Worm (Caenorhabditis elegans) whole organism, L4 larva: ENCODE data around the gene mix-1.

Experiments used
- F10B5.3 ChIP-seq: sonication (generic microtip); optimal IDR thresholded peaks from 2 replicates; lab custom pipeline; 2016; ENCODE audit warnings: mild to moderate bottlenecking, missing genetic modification characterization, missing compliant biosample characterization
- F37D6.2 ChIP-seq: sonication (generic microtip); optimal IDR thresholded peaks from 2 replicates; lab custom pipeline; 2016; ENCODE audit warnings: mild to moderate bottlenecking, missing genetic modification characterization, missing compliant biosample characterization
- F44E2.7 ChIP-seq: fragments of 200-800 bp; sonication (Bioruptor generic); IDR thresholded peaks from 2 replicates; pipeline ENCODE4 v2.1.2; 2022; ENCODE audit warnings: missing genetic modification characterization, missing compliant biosample characterization
- R02D3.7 ChIP-seq: fragments of 150-350 bp; sonication (generic microtip); optimal IDR thresholded peaks from 3 replicates; lab custom pipeline; 2014; ENCODE audit warnings: missing biosample characterization, missing genetic modification characterization
- Y48G9A.11 ChIP-seq: fragments of 200-800 bp; sonication (Bioruptor generic); IDR thresholded peaks from 2 replicates; pipeline ENCODE4 v1.3.6; 2022; ENCODE audit warnings: missing genetic modification reagents, missing genetic modification characterization, missing compliant biosample characterization
- Y75B8A.6 ChIP-seq: fragments of 200-800 bp; sonication (Bioruptor generic); IDR thresholded peaks from 2 replicates; pipeline ENCODE4 v1.3.6; 2022; ENCODE audit warnings: missing genetic modification reagents, missing genetic modification characterization, missing compliant biosample characterization
- ZK337.2 ChIP-seq: fragments of 200-800 bp; sonication (Bioruptor generic); IDR thresholded peaks from 2 replicates; pipeline ENCODE4 v1.3.6; 2022; ENCODE audit warnings: missing genetic modification reagents, missing genetic modification characterization, missing compliant biosample characterization
- aha-1 ChIP-seq: fragments of 150-350 bp; peaks from one replicate; lab custom pipeline; 2014; ENCODE audit warnings: missing biosample characterization, missing genetic modification characterization
- aly-2 ChIP-seq: sonication (generic microtip); optimal IDR thresholded peaks from 2 replicates; lab custom pipeline; 2018; ENCODE audit warnings: missing biosample characterization, missing genetic modification characterization
- ama-1 ChIP-seq: fragments of 150-350 bp; optimal IDR thresholded peaks from 2 replicates; lab custom pipeline; 2014; ENCODE audit warnings: inconsistent platforms, mixed read lengths
- arid-1 ChIP-seq: fragments of 200-800 bp; sonication (Bioruptor generic); conservative IDR thresholded peaks from 2 replicates; pipeline ENCODE4 v1.3.6; 2022; ENCODE audit warnings: missing genetic modification reagents, missing genetic modification characterization, missing compliant biosample characterization
- attf-4 ChIP-seq: sonication (generic microtip); optimal IDR thresholded peaks from 3 replicates; lab custom pipeline; 2017; ENCODE audit warnings: missing biosample characterization, missing genetic modification characterization
- ceh-20 ChIP-seq: fragments of 200-800 bp; sonication (Bioruptor generic); IDR thresholded peaks from 2 replicates; pipeline ENCODE4 v1.3.6; 2022; ENCODE audit warnings: missing genetic modification reagents, missing genetic modification characterization, missing compliant biosample characterization
- ceh-44 ChIP-seq: fragments of 200-800 bp; sonication (Bioruptor generic); IDR thresholded peaks from 2 replicates; pipeline ENCODE4 v1.3.6; 2022; ENCODE audit warnings: missing genetic modification reagents, missing genetic modification characterization, missing compliant biosample characterization
- ceh-62 ChIP-seq: sonication (generic microtip); optimal IDR thresholded peaks from 2 replicates; lab custom pipeline; 2017; ENCODE audit warnings: missing biosample characterization, missing genetic modification characterization
- ceh-82 ChIP-seq: sonication (generic microtip); optimal IDR thresholded peaks from 2 replicates; lab custom pipeline; 2017; ENCODE audit warnings: missing biosample characterization, missing genetic modification characterization
- ces-1 ChIP-seq: fragments of 150-350 bp; sonication (generic microtip); optimal IDR thresholded peaks from 4 replicates; lab custom pipeline; 2014; ENCODE audit warnings: missing biosample characterization, missing genetic modification reagents, missing genetic modification characterization
- cey-2 ChIP-seq: sonication (generic microtip); optimal IDR thresholded peaks from 3 replicates; lab custom pipeline; 2017; ENCODE audit warnings: missing genetic modification characterization, mild to moderate bottlenecking, missing compliant biosample characterization, antibody characterized with exemption, borderline replicate concordance; ENCODE audit not compliant: insufficient read depth
- daf-16 ChIP-seq, 3 experiments: sonication (generic microtip); optimal IDR thresholded peaks; 2 replicates each; lab custom pipeline; 2016 to 2017; ENCODE audit warnings: missing genetic modification characterization in 3 of 3, missing genetic modification reagents in 3 of 3, mild to moderate bottlenecking in 2 of 3, missing compliant biosample characterization in 2 of 3, missing biosample characterization in 1 of 3, moderate library complexity in 1 of 3
- daf-8 ChIP-seq: fragments of 200-800 bp; sonication (Bioruptor generic); IDR thresholded peaks from 2 replicates; pipeline ENCODE4 v1.3.6; 2022; ENCODE audit warnings: missing genetic modification characterization, missing compliant biosample characterization
- dmd-8 ChIP-seq: fragments of 200-800 bp; sonication (Bioruptor generic); IDR thresholded peaks from 2 replicates; pipeline ENCODE4 v1.3.6; 2022; ENCODE audit warnings: missing genetic modification characterization, missing compliant biosample characterization
- dmd-9 ChIP-seq: fragments of 200-800 bp; sonication (Bioruptor generic); IDR thresholded peaks from 2 replicates; pipeline ENCODE4 v1.3.6; 2022; ENCODE audit warnings: missing genetic modification reagents, missing genetic modification characterization, missing compliant biosample characterization
- egl-27 ChIP-seq: sonication (generic microtip); optimal IDR thresholded peaks from 3 replicates; lab custom pipeline; 2017; ENCODE audit warnings: missing biosample characterization, missing genetic modification reagents, missing genetic modification characterization
- gei-8 ChIP-seq: fragments of 200-800 bp; sonication (Bioruptor generic); optimal IDR thresholded peaks from 2 replicates; lab custom pipeline; 2018; ENCODE audit warnings: mild to moderate bottlenecking, missing genetic modification characterization, missing compliant biosample characterization
- lin-29 ChIP-seq: fragments of 200-800 bp; sonication (Bioruptor generic); IDR thresholded peaks from 2 replicates; pipeline ENCODE4 v1.3.6; 2022; ENCODE audit warnings: missing genetic modification reagents, missing genetic modification characterization, missing compliant biosample characterization
- lin-38 ChIP-seq: fragments of 200-800 bp; sonication (Bioruptor generic); IDR thresholded peaks from 2 replicates; pipeline ENCODE4 v1.3.6; 2022; ENCODE audit warnings: missing genetic modification reagents, missing genetic modification characterization, missing compliant biosample characterization
- lsy-2 ChIP-seq, 2 experiments: fragments of 150-350 bp in 1 of 2; sonication (generic microtip) in 1 of 2; optimal IDR thresholded peaks; 2 replicates each; lab custom pipeline; 2014 to 2017; ENCODE audit warnings: missing biosample characterization in 2 of 2, missing genetic modification characterization in 2 of 2
- madf-5 ChIP-seq, 2 experiments: fragments of 200-800 bp; sonication (Bioruptor generic); IDR thresholded peaks; 2 replicates each; pipeline ENCODE4 v1.3.6; 2022; ENCODE audit warnings: missing compliant biosample characterization in 2 of 2, missing genetic modification characterization in 2 of 2
- madf-9 ChIP-seq: fragments of 200-800 bp; sonication (Bioruptor generic); conservative IDR thresholded peaks from 2 replicates; pipeline ENCODE4 v1.3.6; 2022; ENCODE audit warnings: missing genetic modification reagents, missing genetic modification characterization, missing compliant biosample characterization
- mes-2 ChIP-seq: sonication (generic microtip); optimal IDR thresholded peaks from 2 replicates; lab custom pipeline; 2016; ENCODE audit warnings: missing genotype, mild to moderate bottlenecking, missing genetic modification characterization, missing compliant biosample characterization; ENCODE audit not compliant: poor library complexity, severe bottlenecking
- mxl-3 ChIP-seq: fragments of 200-800 bp; sonication (Bioruptor generic); optimal IDR thresholded peaks from 2 replicates; lab custom pipeline; 2018; ENCODE audit warnings: mild to moderate bottlenecking, missing genetic modification characterization, missing compliant biosample characterization
- nhr-237 ChIP-seq: sonication (generic microtip); optimal IDR thresholded peaks from 2 replicates; lab custom pipeline; 2017; ENCODE audit warnings: missing biosample characterization, missing genetic modification characterization
- nhr-28 ChIP-seq: fragments of 150-350 bp; optimal IDR thresholded peaks from 2 replicates; lab custom pipeline; 2014; ENCODE audit warnings: missing biosample characterization, missing genetic modification characterization
- nhr-48 ChIP-seq: sonication (generic microtip); optimal IDR thresholded peaks from 2 replicates; lab custom pipeline; 2016; ENCODE audit warnings: mild to moderate bottlenecking, missing genetic modification characterization, missing compliant biosample characterization
- nhr-6 ChIP-seq: fragments of 150-350 bp; optimal IDR thresholded peaks from 2 replicates; lab custom pipeline; 2014; ENCODE audit warnings: missing biosample characterization, missing genetic modification characterization
- nhr-76 ChIP-seq: fragments of 150-350 bp; optimal IDR thresholded peaks from 2 replicates; lab custom pipeline; 2014; ENCODE audit warnings: missing biosample characterization, missing genetic modification characterization
- php-3 ChIP-seq: fragments of 200-800 bp; sonication (Bioruptor generic); IDR thresholded peaks from 2 replicates; pipeline ENCODE4 v1.3.6; 2022; ENCODE audit warnings: missing genetic modification reagents, missing genetic modification characterization, missing compliant biosample characterization
- pqm-1 ChIP-seq: sonication (generic microtip); optimal IDR thresholded peaks from 2 replicates; lab custom pipeline; 2017; ENCODE audit warnings: missing biosample characterization, missing genetic modification characterization
- rbr-2 ChIP-seq: sonication (generic microtip); optimal IDR thresholded peaks from 2 replicates; lab custom pipeline; 2016; ENCODE audit warnings: missing genotype, missing genetic modification characterization, missing compliant biosample characterization
- saeg-2 ChIP-seq: fragments of 200-800 bp; sonication (Bioruptor generic); IDR thresholded peaks from 2 replicates; pipeline ENCODE4 v1.3.6; 2022; ENCODE audit warnings: missing genetic modification reagents, missing genetic modification characterization, missing compliant biosample characterization
- set-16 ChIP-seq: fragments of 200-800 bp; sonication (Bioruptor generic); IDR thresholded peaks from 2 replicates; pipeline ENCODE4 v1.3.6; 2022; ENCODE audit warnings: missing genetic modification reagents, missing genetic modification characterization, missing compliant biosample characterization
- skn-1 ChIP-seq: fragments of 150-350 bp; optimal IDR thresholded peaks from 2 replicates; lab custom pipeline; 2014; ENCODE audit warnings: missing biosample characterization, missing genetic modification characterization
- snpc-4 ChIP-seq: fragments of 150-350 bp; optimal IDR thresholded peaks from 2 replicates; lab custom pipeline; 2014; ENCODE audit warnings: missing biosample characterization, missing genetic modification characterization
- unc-62 ChIP-seq, 3 experiments: fragments of 150-350 bp in 1 of 3; sonication (generic microtip); optimal IDR thresholded peaks in 2 of 3; peaks in 1 of 3; 1 replicate in 1 of 3; 2 replicates in 2 of 3; lab custom pipeline; 2014 to 2017; ENCODE audit warnings: missing biosample characterization in 3 of 3, missing genetic modification characterization in 3 of 3, missing genetic modification reagents in 3 of 3, missing genotype in 1 of 3
- vab-7 ChIP-seq: fragments of 200-800 bp; sonication (Bioruptor generic); IDR thresholded peaks from 2 replicates; pipeline ENCODE4 v1.3.6; 2022; ENCODE audit warnings: missing genetic modification reagents, missing genetic modification characterization, missing compliant biosample characterization
- zag-1 ChIP-seq: fragments of 150-350 bp; optimal IDR thresholded peaks from 2 replicates; lab custom pipeline; 2014; ENCODE audit warnings: missing biosample characterization, missing genetic modification characterization
- zfp-2 ChIP-seq: sonication (generic microtip); optimal IDR thresholded peaks from 2 replicates; lab custom pipeline; 2016; ENCODE audit warnings: mild to moderate bottlenecking, missing genetic modification characterization, missing compliant biosample characterization
- zip-2 ChIP-seq: fragments of 150-350 bp; optimal IDR thresholded peaks from 2 replicates; lab custom pipeline; 2014; ENCODE audit warnings: missing biosample characterization, missing genetic modification characterization
- ztf-7 ChIP-seq: fragments of 150-350 bp; optimal IDR thresholded peaks from 2 replicates; lab custom pipeline; 2014; ENCODE audit warnings: missing biosample characterization, missing genetic modification characterization

The mix-1 gene

DNA sequence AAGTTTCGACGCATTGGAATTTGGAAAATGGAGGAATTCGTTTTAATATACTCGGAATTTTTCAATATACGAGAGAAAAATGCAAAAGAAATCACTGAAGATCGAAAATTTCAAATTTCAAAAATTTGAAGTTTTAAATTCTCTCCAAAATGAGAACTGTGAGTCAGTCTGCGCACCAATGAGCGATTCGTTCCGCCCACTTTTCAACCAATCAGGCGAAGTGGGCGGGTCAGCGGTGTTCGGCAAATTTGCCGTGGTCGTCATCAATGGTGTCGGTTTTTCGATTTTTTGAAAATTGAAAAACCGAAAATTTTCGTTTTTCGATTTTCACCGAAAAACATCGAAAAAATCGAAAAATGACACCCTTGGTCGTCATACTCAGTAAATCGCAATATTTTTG is 14.5 kb downstream of the mix-1 start:
- TF ChIP-seq nhr-76 (tag; lab: Kevin White, UChicago) (no peak), R02D3.7 (tag; lab: Kevin White, UChicago) (no peak), egl-27 (tag; lab: Kevin White, UChicago) (no peak), vab-7 (no peak)

DNA sequence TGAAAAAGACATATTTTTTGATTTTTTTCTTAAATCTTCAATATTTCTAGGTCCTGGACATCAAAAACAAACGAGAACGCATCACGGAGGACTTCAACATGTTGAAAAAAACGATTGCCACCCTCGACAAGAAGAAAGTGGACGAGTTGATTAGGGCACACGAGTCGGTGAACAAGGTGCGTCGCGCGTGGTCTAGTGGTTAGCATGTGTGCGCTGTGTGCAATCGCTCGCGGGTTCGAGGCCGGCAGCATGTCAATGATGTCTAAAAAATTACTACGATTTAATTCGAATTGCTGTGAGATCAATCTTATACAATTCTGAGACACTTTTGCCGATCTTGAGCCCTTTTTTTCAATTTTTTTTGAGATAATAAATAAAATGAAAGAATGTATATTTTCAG is 16.0 kb downstream of the mix-1 start:
- no peak for TF ChIP-seq zag-1
- peak; percentile 60 for TF ChIP-seq gei-8 (GFP tag; lab: Kevin White, UChicago)
- TF ChIP-seq ceh-82: no peak
- peak; percentile 75 for TF ChIP-seq ceh-20 (GFP tag; lab: Robert Waterston, UW)
- peak; percentile 83 for TF ChIP-seq madf-9
- TF ChIP-seq ces-1 (GFP tag; lab: Kevin White, UChicago): peak; percentile 43
- TF ChIP-seq arid-1: peak; percentile 95
- TF ChIP-seq Y48G9A.11: peak; percentile 87
- no peak for TF ChIP-seq skn-1
- TF ChIP-seq Y75B8A.6 (GFP tag; lab: Robert Waterston, UW): 0 out of 2 replicates have a peak, but pooled peaks have one; percentile 60
- TF ChIP-seq ama-1 (lab: Kevin White, UChicago): peak; percentile 22
- peak; percentile 37 for TF ChIP-seq zfp-2 (tag; lab: Kevin White, UChicago)
- no peak for TF ChIP-seq daf-8 (GFP tag; lab: Robert Waterston, UW)
- TF ChIP-seq ZK337.2 (GFP tag; lab: Robert Waterston, UW): peak; percentile 82; the same call in 1 of the 2 replicates
- TF ChIP-seq lin-29 (GFP tag; lab: Robert Waterston, UW): peak; percentile 64; the same call in 1 of the 2 replicates
- TF ChIP-seq attf-4 (tag; lab: Kevin White, UChicago): no peak
- peak; percentile 96 for TF ChIP-seq dmd-8
- TF ChIP-seq nhr-6 (tag; lab: Kevin White, UChicago): peak; percentile 69
- no peak for TF ChIP-seq nhr-237
- TF ChIP-seq unc-62 (GFP tag; optimal IDR thresholded peaks at IDR 0.05 in 1 of 2; lab: Kevin White, UChicago): peak in 1 of 2 experiments; percentile 97
- TF ChIP-seq unc-62 (tag; optimal IDR thresholded peaks at IDR 0.05; lab: Kevin White, UChicago): no peak
- TF ChIP-seq ceh-44 (GFP tag; lab: Robert Waterston, UW): peak; percentile 67; the same call in 1 of the 2 replicates
- no peak for TF ChIP-seq ceh-62
- TF ChIP-seq mes-2: peak; percentile 91
- peak; percentile 79 to 83; a peak in 3 of 4 replicates for TF ChIP-seq madf-5 (GFP tag; IDR thresholded peaks at IDR 0.05; lab: Robert Waterston, UW)
- peak; percentile 69 for TF ChIP-seq ztf-7 (tag; lab: Kevin White, UChicago)
- TF ChIP-seq nhr-48 (tag; lab: Kevin White, UChicago): peak; percentile 55
- peak; percentile 79; the same call in 1 of the 2 replicates for TF ChIP-seq dmd-9 (GFP tag; lab: Robert Waterston, UW)
- TF ChIP-seq nhr-28 (tag; lab: Kevin White, UChicago): peak; percentile 59
- peak; percentile 45; the same call in 1 of the 2 replicates for TF ChIP-seq set-16 (GFP tag; lab: Robert Waterston, UW)
- TF ChIP-seq aha-1 (tag; lab: Kevin White, UChicago): peak; percentile 98
- no peak for TF ChIP-seq snpc-4 (tag; lab: Kevin White, UChicago)
- peak; percentile 11 for TF ChIP-seq F10B5.3 (tag; lab: Kevin White, UChicago)
- peak; percentile 64 to 83 for TF ChIP-seq daf-16 (GFP tag; optimal IDR thresholded peaks at IDR 0.05; lab: Kevin White, UChicago)
- TF ChIP-seq daf-16 (tag; optimal IDR thresholded peaks at IDR 0.05; lab: Kevin White, UChicago): peak; percentile 68
- peak; percentile 79; the same call in 1 of the 2 replicates for TF ChIP-seq F44E2.7 (GFP tag; lab: Robert Waterston, UW)
- TF ChIP-seq cey-2 (tag; lab: Kevin White, UChicago): no peak
- TF ChIP-seq F37D6.2: peak; percentile 45
- TF ChIP-seq mxl-3 (GFP tag; lab: Kevin White, UChicago): peak; percentile 61
- peak; percentile 23 for TF ChIP-seq aly-2 (tag; lab: Kevin White, UChicago)
- TF ChIP-seq lin-38 (GFP tag; lab: Robert Waterston, UW): peak; percentile 85
- TF ChIP-seq pqm-1: peak; percentile 6
- TF ChIP-seq zip-2: peak; percentile 42
- TF ChIP-seq vab-7: peak; percentile 95
- TF ChIP-seq saeg-2 (GFP tag; lab: Robert Waterston, UW): peak; percentile 30; the same call in 1 of the 2 replicates
- peak; percentile 78 for TF ChIP-seq php-3 (GFP tag; lab: Robert Waterston, UW)
- TF ChIP-seq lsy-2 (tag; optimal IDR thresholded peaks at IDR 0.05; lab: Kevin White, UChicago): peak; percentile 35 to 85
- peak; percentile 85 for TF ChIP-seq rbr-2 (tag; lab: Kevin White, UChicago)
